Worm (Caenorhabditis elegans) whole organism, early embryonic: ENCODE data around the gene wht-3.

Source experiments
- B0310.2 ChIP-seq: sonication (generic microtip); optimal IDR thresholded peaks from 2 replicates; lab custom pipeline; 2016; ENCODE audit warnings: mild to moderate bottlenecking, missing genetic modification characterization, missing compliant biosample characterization
- aly-1 ChIP-seq: sonication (generic microtip); optimal IDR thresholded peaks from 2 replicates; lab custom pipeline; 2016; ENCODE audit warnings: missing genetic modification characterization, missing compliant biosample characterization
- ama-1 ChIP-seq: fragments of 150-350 bp; optimal IDR thresholded peaks from 2 replicates; lab custom pipeline; 2014
- ceh-13 ChIP-seq: fragments of 200-800 bp; sonication (Bioruptor generic); optimal IDR thresholded peaks from 2 replicates; lab custom pipeline; 2018; ENCODE audit warnings: mild to moderate bottlenecking, missing genetic modification characterization, missing compliant biosample characterization
- ceh-36 ChIP-seq: sonication (generic microtip); optimal IDR thresholded peaks from 2 replicates; lab custom pipeline; 2016; ENCODE audit warnings: missing genetic modification characterization, inconsistent platforms, missing compliant biosample characterization
- ets-7 ChIP-seq: sonication (generic microtip); optimal IDR thresholded peaks from 2 replicates; lab custom pipeline; 2016; ENCODE audit warnings: missing genotype, missing genetic modification characterization, missing compliant biosample characterization
- hmbx-1 ChIP-seq: sonication (generic microtip); optimal IDR thresholded peaks from 2 replicates; lab custom pipeline; 2016; ENCODE audit warnings: mild to moderate bottlenecking, missing genetic modification characterization, missing compliant biosample characterization
- hnd-1 ChIP-seq: sonication (generic microtip); optimal IDR thresholded peaks from 2 replicates; lab custom pipeline; 2016; ENCODE audit warnings: missing genetic modification characterization, missing compliant biosample characterization
- pes-1 ChIP-seq: fragments of 200-800 bp; sonication (Bioruptor generic); IDR thresholded peaks from 2 replicates; pipeline ENCODE4 v1.3.6; 2022; ENCODE audit warnings: missing genetic modification reagents, missing genetic modification characterization, missing compliant biosample characterization
- tbx-11 ChIP-seq: fragments of 200-800 bp; sonication (Bioruptor generic); IDR thresholded peaks from 2 replicates; pipeline ENCODE4 v1.3.6; 2022; ENCODE audit warnings: missing genetic modification characterization, missing compliant biosample characterization
- tbx-37 ChIP-seq: fragments of 200-800 bp; sonication (Bioruptor generic); conservative IDR thresholded peaks from 2 replicates; pipeline ENCODE4 v1.3.6; 2022; ENCODE audit warnings: missing genetic modification reagents, missing genetic modification characterization, missing compliant biosample characterization

ce11 chrIII:4119736-4120135, 31.7 kb downstream of the wht-3 start:
- TF ChIP-seq B0310.2 (tag; lab: Kevin White, UChicago) (no peak), hnd-1 (tag; lab: Kevin White, UChicago) (no peak), tbx-37 (GFP tag; lab: Robert Waterston, UW) (no peak), ceh-36 (tag; lab: Kevin White, UChicago) (no peak), ets-7 (tag; lab: Kevin White, UChicago) (no peak), hmbx-1 (no peak), ama-1 (lab: Kevin White, UChicago) (no peak), tbx-11 (GFP tag; lab: Robert Waterston, UW) (no peak), ceh-13 (GFP tag; lab: Kevin White, UChicago) (no peak), pes-1 (GFP tag; lab: Robert Waterston, UW) (no peak), aly-1 (tag; lab: Kevin White, UChicago) (no peak)
